Fruit fly (Drosophila melanogaster): ENCODE results near the gene CG44385.

dm6 chrX:11147553-11148067, 15.4 kb upstream of the CG44385 start:
- TF ChIP-seq usp (GFP tag; optimal IDR thresholded peaks at IDR 0.05) (no peak), CG8478 (optimal IDR thresholded peaks at IDR 0.05) (no peak), Dll (optimal IDR thresholded peaks at IDR 0.05) (no peak)
